Fruit fly (Drosophila melanogaster) whole organism, embryonic: Measurements from ENCODE around the gene CG18265.

Experiments used
- CG12942 ChIP-seq: fragments of 200-800 bp; sonication (Bioruptor generic); optimal IDR thresholded peaks from 3 replicates; lab custom pipeline; 2016; ENCODE audit warnings: missing biosample characterization, missing genetic modification characterization
- CG3163 ChIP-seq: fragments of 200-800 bp; sonication (Bioruptor generic); optimal IDR thresholded peaks from 3 replicates; lab custom pipeline; 2016; ENCODE audit warnings: missing biosample characterization, missing genetic modification characterization
- CG6683 ChIP-seq: fragments of 200-800 bp; sonication (Bioruptor generic); optimal IDR thresholded peaks from 2 replicates; lab custom pipeline; 2017; ENCODE audit warnings: missing biosample characterization, mild to moderate bottlenecking, missing genetic modification characterization, missing genetic modification reagents
- CG8388 ChIP-seq: fragments of 200-800 bp; sonication (Bioruptor generic); optimal IDR thresholded peaks from 2 replicates; lab custom pipeline; 2019; ENCODE audit warnings: missing biosample characterization, mild to moderate bottlenecking, missing genetic modification characterization, moderate library complexity
- CHES-1-like ChIP-seq: fragments of 200-800 bp; sonication (Bioruptor generic); optimal IDR thresholded peaks from 2 replicates; lab custom pipeline; 2016; ENCODE audit warnings: missing biosample characterization, missing genetic modification characterization
- Hsf ChIP-seq: fragments of 200-800 bp; sonication (Bioruptor generic); optimal IDR thresholded peaks from 3 replicates; lab custom pipeline; 2016; ENCODE audit warnings: missing biosample characterization, missing genetic modification characterization
- MBD-R2 ChIP-seq: fragments of 200-800 bp; sonication (Bioruptor generic); IDR thresholded peaks from 2 replicates; pipeline ENCODE4 v1.3.6; 2022; ENCODE audit warnings: missing biosample characterization, missing genetic modification characterization
- Sox102F ChIP-seq: fragments of 200-800 bp; sonication (Bioruptor generic); optimal IDR thresholded peaks from 2 replicates; lab custom pipeline; 2018; ENCODE audit warnings: missing biosample characterization, mild to moderate bottlenecking, missing genetic modification characterization, moderate library complexity
- Sry-δ ChIP-seq: fragments of 200-800 bp; sonication (Bioruptor generic); optimal IDR thresholded peaks from 2 replicates; lab custom pipeline; 2016; ENCODE audit warnings: missing biosample characterization, missing genetic modification characterization
- grn ChIP-seq: fragments of 200-800 bp; sonication (Bioruptor generic); optimal IDR thresholded peaks from 3 replicates; lab custom pipeline; 2017; ENCODE audit warnings: missing biosample characterization, missing genetic modification characterization
- jumu ChIP-seq: fragments of 200-800 bp; sonication (Bioruptor generic); optimal IDR thresholded peaks from 3 replicates; lab custom pipeline; 2016; ENCODE audit warnings: missing biosample characterization, missing genetic modification characterization
- odd ChIP-seq: fragments of 200-800 bp; sonication (Bioruptor generic); optimal IDR thresholded peaks from 2 replicates; lab custom pipeline; 2017; ENCODE audit warnings: missing biosample characterization, mild to moderate bottlenecking, missing genetic modification characterization
- zfh2 ChIP-seq: fragments of 200-800 bp; sonication (Bioruptor generic); optimal IDR thresholded peaks from 2 replicates; lab custom pipeline; 2016; ENCODE audit warnings: missing biosample characterization, missing genetic modification characterization

- TF ChIP-seq MBD-R2 (no peak), jumu (GFP tag; lab: Kevin White, UChicago) (no peak), Hsf (GFP tag; lab: Kevin White, UChicago) (no peak), CG12942 (no peak), CG3163 (GFP tag; lab: Kevin White, UChicago) (no peak), odd (no peak), CHES-1-like (GFP tag; lab: Kevin White, UChicago) (no peak), CG6683 (GFP tag; lab: Kevin White, UChicago) (no peak), zfh2 (GFP tag; lab: Kevin White, UChicago) (no peak), Sry-δ (GFP tag; lab: Kevin White, UChicago) (no peak), grn (GFP tag; lab: Kevin White, UChicago) (no peak), Sox102F (GFP tag; lab: Kevin White, UChicago) (no peak), CG8388 (GFP tag; lab: Kevin White, UChicago) (no peak)
Observed at dm6 chr3L:17391132-17391531, 48.1 kb upstream of the CG18265 start.
